Worm (Caenorhabditis elegans): ENCODE measurements around the gene ptrn-1.

Gene ptrn-1

ce11 chrX:16998981-16999380 lies 31.0 kb downstream of the ptrn-1 start:
- TF ChIP-seq scrt-1 (GFP tag; IDR thresholded peaks at IDR 0.05) (no peak), ets-7 (tag; optimal IDR thresholded peaks at IDR 0.05) (no peak), tra-4 (tag; optimal IDR thresholded peaks at IDR 0.05) (no peak), F13C5.2 (tag; optimal IDR thresholded peaks at IDR 0.05) (no peak), hmg-4 (GFP tag; optimal IDR thresholded peaks at IDR 0.05) (no peak), sea-1 (GFP tag; conservative IDR thresholded peaks at IDR 0.05) (no peak), tbx-37 (GFP tag; conservative IDR thresholded peaks at IDR 0.05) (no peak), flt-1 (GFP tag; IDR thresholded peaks at IDR 0.05) (no peak), pes-1 (GFP tag; IDR thresholded peaks at IDR 0.05) (no peak), aly-1 (tag; optimal IDR thresholded peaks at IDR 0.05) (no peak)

- TF ChIP-seq ceh-13 (GFP tag; optimal IDR thresholded peaks at IDR 0.05) = no peak
- no peak for TF ChIP-seq tbx-11 (GFP tag; IDR thresholded peaks at IDR 0.05)
- TF ChIP-seq sea-1 (GFP tag; conservative IDR thresholded peaks at IDR 0.05) = no peak
- TF ChIP-seq tbx-37 (GFP tag; conservative IDR thresholded peaks at IDR 0.05) = no peak
- no peak for TF ChIP-seq ets-7 (tag; optimal IDR thresholded peaks at IDR 0.05)
- no peak for TF ChIP-seq ama-1 (optimal IDR thresholded peaks at IDR 0.05)
These were observed 32.0 kb downstream of the ptrn-1 start for ce11 chrX:16998003-16998402.

- TF ChIP-seq ceh-36 (tag; optimal IDR thresholded peaks at IDR 0.05) = no peak
- TF ChIP-seq tbx-37 (GFP tag; conservative IDR thresholded peaks at IDR 0.05) = no peak
- TF ChIP-seq hmbx-1 (tag; optimal IDR thresholded peaks at IDR 0.05) = no peak
- no peak for TF ChIP-seq aly-1 (tag; optimal IDR thresholded peaks at IDR 0.05)
- no peak for TF ChIP-seq sea-1 (GFP tag; conservative IDR thresholded peaks at IDR 0.05)
- no peak for TF ChIP-seq pes-1 (GFP tag; IDR thresholded peaks at IDR 0.05)
- TF ChIP-seq scrt-1 (GFP tag; IDR thresholded peaks at IDR 0.05) = no peak
- no peak for TF ChIP-seq hmg-4 (GFP tag; optimal IDR thresholded peaks at IDR 0.05)
- no peak for TF ChIP-seq ets-7 (tag; optimal IDR thresholded peaks at IDR 0.05)
- no peak for TF ChIP-seq ceh-13 (GFP tag; optimal IDR thresholded peaks at IDR 0.05)
- no peak for TF ChIP-seq tbx-11 (GFP tag; IDR thresholded peaks at IDR 0.05)
- no peak for TF ChIP-seq B0310.2 (tag; optimal IDR thresholded peaks at IDR 0.05)
- no peak for TF ChIP-seq F13C5.2 (tag; optimal IDR thresholded peaks at IDR 0.05)
- TF ChIP-seq ama-1 (optimal IDR thresholded peaks at IDR 0.05) = no peak
- TF ChIP-seq flt-1 (GFP tag; IDR thresholded peaks at IDR 0.05) = no peak
- no peak for TF ChIP-seq hnd-1 (tag; optimal IDR thresholded peaks at IDR 0.05)
- no peak for TF ChIP-seq tra-4 (tag; optimal IDR thresholded peaks at IDR 0.05)
These were observed 34.1 kb downstream of the ptrn-1 start for ce11 chrX:16995886-16996283.

ce11 chrX:16995149-16995885 lies 34.7 kb downstream of the ptrn-1 start:
- TF ChIP-seq ets-7 (tag; optimal IDR thresholded peaks at IDR 0.05) (no peak), B0310.2 (tag; optimal IDR thresholded peaks at IDR 0.05) (no peak), tbx-11 (GFP tag; IDR thresholded peaks at IDR 0.05) (no peak), tbx-37 (GFP tag; conservative IDR thresholded peaks at IDR 0.05) (no peak), pes-1 (GFP tag; IDR thresholded peaks at IDR 0.05) (no peak), ceh-13 (GFP tag; optimal IDR thresholded peaks at IDR 0.05) (no peak), F13C5.2 (tag; optimal IDR thresholded peaks at IDR 0.05) (no peak)

ce11 chrX:16994417-16994816 lies 35.6 kb downstream of the ptrn-1 start:
- no peak for TF ChIP-seq pes-1 (GFP tag; IDR thresholded peaks at IDR 0.05)
- no peak for TF ChIP-seq ets-7 (tag; optimal IDR thresholded peaks at IDR 0.05)
- TF ChIP-seq flt-1 (GFP tag; IDR thresholded peaks at IDR 0.05) = no peak
- TF ChIP-seq aly-1 (tag; optimal IDR thresholded peaks at IDR 0.05) = no peak
- TF ChIP-seq scrt-1 (GFP tag; IDR thresholded peaks at IDR 0.05) = no peak
- no peak for TF ChIP-seq tra-4 (tag; optimal IDR thresholded peaks at IDR 0.05)
- no peak for TF ChIP-seq sea-1 (GFP tag; conservative IDR thresholded peaks at IDR 0.05)
- no peak for TF ChIP-seq F13C5.2 (tag; optimal IDR thresholded peaks at IDR 0.05)
- TF ChIP-seq tbx-11 (GFP tag; IDR thresholded peaks at IDR 0.05) = no peak
- no peak for TF ChIP-seq ama-1 (optimal IDR thresholded peaks at IDR 0.05)
- no peak for TF ChIP-seq B0310.2 (tag; optimal IDR thresholded peaks at IDR 0.05)
- TF ChIP-seq tbx-37 (GFP tag; conservative IDR thresholded peaks at IDR 0.05) = no peak
- TF ChIP-seq hmg-4 (GFP tag; optimal IDR thresholded peaks at IDR 0.05) = no peak
- no peak for TF ChIP-seq hmbx-1 (tag; optimal IDR thresholded peaks at IDR 0.05)

ce11 chrX:16993524-16993923 lies 36.5 kb downstream of the ptrn-1 start:
- no peak for TF ChIP-seq hmg-4 (GFP tag; optimal IDR thresholded peaks at IDR 0.05)

- TF ChIP-seq aly-1 (tag; optimal IDR thresholded peaks at IDR 0.05) (no peak), flt-1 (GFP tag; IDR thresholded peaks at IDR 0.05) (no peak), sea-1 (GFP tag; conservative IDR thresholded peaks at IDR 0.05) (no peak), ets-7 (tag; optimal IDR thresholded peaks at IDR 0.05) (no peak), hmbx-1 (tag; optimal IDR thresholded peaks at IDR 0.05) (no peak)
These were observed 38.6 kb downstream of the ptrn-1 start for ce11 chrX:16991437-16991836.

ce11 chrX:16988367-16988766 lies 41.7 kb downstream of the ptrn-1 start:
- no peak for TF ChIP-seq aly-1 (tag; optimal IDR thresholded peaks at IDR 0.05)
- no peak for TF ChIP-seq F13C5.2 (tag; optimal IDR thresholded peaks at IDR 0.05)
- no peak for TF ChIP-seq tbx-37 (GFP tag; conservative IDR thresholded peaks at IDR 0.05)
- no peak for TF ChIP-seq ama-1 (optimal IDR thresholded peaks at IDR 0.05)
- no peak for TF ChIP-seq hnd-1 (tag; optimal IDR thresholded peaks at IDR 0.05)
- no peak for TF ChIP-seq ceh-36 (tag; optimal IDR thresholded peaks at IDR 0.05)
- TF ChIP-seq scrt-1 (GFP tag; IDR thresholded peaks at IDR 0.05) = no peak
- TF ChIP-seq hmg-4 (GFP tag; optimal IDR thresholded peaks at IDR 0.05) = no peak
- TF ChIP-seq ceh-13 (GFP tag; optimal IDR thresholded peaks at IDR 0.05) = no peak
- TF ChIP-seq hmbx-1 (tag; optimal IDR thresholded peaks at IDR 0.05) = no peak
- no peak for TF ChIP-seq B0310.2 (tag; optimal IDR thresholded peaks at IDR 0.05)
- TF ChIP-seq flt-1 (GFP tag; IDR thresholded peaks at IDR 0.05) = no peak
- no peak for TF ChIP-seq tbx-11 (GFP tag; IDR thresholded peaks at IDR 0.05)
- no peak for TF ChIP-seq sea-1 (GFP tag; conservative IDR thresholded peaks at IDR 0.05)
